Worm (Caenorhabditis elegans) whole organism, L2 larva: ENCODE results near the gene ent-7.

ENCODE experiments used
- F13H6.1 ChIP-seq: sonication (generic microtip); optimal IDR thresholded peaks from 2 replicates; lab custom pipeline; 2016; ENCODE audit warnings: missing genetic modification characterization, missing compliant biosample characterization
- ama-1 ChIP-seq: fragments of 150-350 bp; optimal IDR thresholded peaks from 2 replicates; lab custom pipeline; 2018; ENCODE audit warnings: inconsistent platforms
- blmp-1 ChIP-seq: sonication (generic microtip); optimal IDR thresholded peaks from 2 replicates; lab custom pipeline; 2017; ENCODE audit warnings: missing genetic modification characterization, mild to moderate bottlenecking, missing compliant biosample characterization, antibody characterized with exemption, moderate library complexity; ENCODE audit not compliant: insufficient read depth
- egl-27 ChIP-seq: sonication (generic microtip); optimal IDR thresholded peaks from 3 replicates; lab custom pipeline; 2017; ENCODE audit warnings: missing biosample characterization, missing genetic modification reagents, missing genetic modification characterization
- elt-1 ChIP-seq: fragments of 150-350 bp; optimal IDR thresholded peaks from 2 replicates; lab custom pipeline; 2014; ENCODE audit warnings: missing biosample characterization, missing genetic modification characterization
- lsy-2 ChIP-seq, 2 experiments: fragments of 150-350 bp in 1 of 2; sonication (generic microtip) in 1 of 2; optimal IDR thresholded peaks; 2 replicates each; lab custom pipeline; 2014 to 2017; ENCODE audit warnings: missing biosample characterization in 2 of 2, missing genetic modification characterization in 2 of 2
- mab-5 ChIP-seq: fragments of 150-350 bp; optimal IDR thresholded peaks from 2 replicates; lab custom pipeline; 2014; ENCODE audit warnings: missing biosample characterization, missing genetic modification characterization
- nhr-21 ChIP-seq: fragments of 150-350 bp; optimal IDR thresholded peaks from 2 replicates; lab custom pipeline; 2014; ENCODE audit warnings: missing biosample characterization, missing genetic modification characterization
- nhr-25 ChIP-seq: fragments of 150-350 bp; sonication (generic microtip); optimal IDR thresholded peaks from 3 replicates; lab custom pipeline; 2014; ENCODE audit warnings: missing biosample characterization, missing genetic modification characterization
- sma-9 ChIP-seq, 2 experiments: fragments of 150-350 bp in 1 of 2; sonication (generic microtip) in 1 of 2; optimal IDR thresholded peaks; 2 replicates each; lab custom pipeline; 2014 to 2016; ENCODE audit warnings: missing genetic modification characterization in 2 of 2, mild to moderate bottlenecking in 1 of 2, missing biosample characterization in 1 of 2, missing compliant biosample characterization in 1 of 2, missing genetic modification reagents in 1 of 2, moderate library complexity in 1 of 2
- snpc-4 ChIP-seq: fragments of 150-350 bp; optimal IDR thresholded peaks from 2 replicates; lab custom pipeline; 2014; ENCODE audit warnings: missing biosample characterization, missing genetic modification characterization
- unc-62 ChIP-seq: fragments of 150-350 bp; optimal IDR thresholded peaks from 2 replicates; lab custom pipeline; 2014; ENCODE audit warnings: missing biosample characterization, missing genetic modification reagents, missing genetic modification characterization

DNA sequence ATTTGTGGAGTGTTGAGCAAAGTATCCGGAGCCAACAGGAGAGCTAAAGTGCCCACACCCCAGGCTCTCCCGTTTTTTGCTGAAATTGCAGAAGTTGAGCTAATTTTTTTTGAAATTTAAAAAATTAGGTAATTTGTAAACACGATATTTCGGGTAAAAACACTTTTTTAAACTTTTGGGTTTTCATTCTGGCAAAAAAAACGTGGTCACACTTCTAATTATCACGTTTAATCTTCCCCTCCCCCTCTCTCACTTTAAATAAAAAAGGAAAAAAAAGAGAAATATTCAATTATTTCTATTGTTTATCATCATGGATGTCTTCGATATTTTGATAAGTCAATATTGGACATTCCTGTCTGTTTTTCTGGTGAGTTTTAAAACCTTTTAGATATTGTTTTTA, 16.0 kb downstream of the ent-7 start, which contains the start of gene F44D12.6:
- TF ChIP-seq lsy-2 (tag; optimal IDR thresholded peaks at IDR 0.05; lab: Kevin White, UChicago) (no peak), snpc-4 (tag; lab: Kevin White, UChicago) (no peak), F13H6.1 (tag; lab: Kevin White, UChicago) (no peak), blmp-1 (tag; lab: Kevin White, UChicago) (no peak), sma-9 (GFP tag; optimal IDR thresholded peaks at IDR 0.05; lab: Kevin White, UChicago) (no peak), sma-9 (tag; optimal IDR thresholded peaks at IDR 0.05; lab: Kevin White, UChicago) (no peak), elt-1 (no peak), unc-62 (GFP tag; lab: Kevin White, UChicago) (no peak), ama-1 (lab: Kevin White, UChicago) (no peak), nhr-25 (tag; lab: Kevin White, UChicago) (no peak), egl-27 (tag; lab: Kevin White, UChicago) (no peak), mab-5 (tag; lab: Kevin White, UChicago) (no peak), nhr-21 (tag; lab: Kevin White, UChicago) (no peak)
